Worm (Caenorhabditis elegans) whole organism, L3 larva: ENCODE results near the gene ins-17.
A peak's percentile ranks its signal among the peaks of the same experiment; 100 is the strongest.

ENCODE experiments used
- R02D3.7 ChIP-seq: fragments of 150-350 bp; optimal IDR thresholded peaks from 2 replicates; lab custom pipeline; 2014; ENCODE audit warnings: missing biosample characterization, missing genetic modification characterization
- aly-2 ChIP-seq: fragments of 150-350 bp; optimal IDR thresholded peaks from 2 replicates; lab custom pipeline; 2014; ENCODE audit warnings: missing biosample characterization, missing genetic modification characterization
- ama-1 ChIP-seq: fragments of 150-350 bp; optimal IDR thresholded peaks from 2 replicates; lab custom pipeline; 2018
- ceh-16 ChIP-seq: sonication (generic microtip); optimal IDR thresholded peaks from 2 replicates; lab custom pipeline; 2017; ENCODE audit warnings: missing biosample characterization, missing genetic modification characterization
- ceh-28 ChIP-seq: fragments of 150-350 bp; optimal IDR thresholded peaks from 2 replicates; lab custom pipeline; 2014; ENCODE audit warnings: missing biosample characterization, missing genetic modification reagents, missing genetic modification characterization
- ceh-82 ChIP-seq: fragments of 150-350 bp; optimal IDR thresholded peaks from 2 replicates; lab custom pipeline; 2014; ENCODE audit warnings: missing biosample characterization, missing genetic modification characterization
- ceh-9 ChIP-seq: sonication (generic microtip); optimal IDR thresholded peaks from 2 replicates; lab custom pipeline; 2018; ENCODE audit warnings: missing biosample characterization, missing genetic modification characterization
- daf-12 ChIP-seq: fragments of 150-350 bp; optimal IDR thresholded peaks from 2 replicates; lab custom pipeline; 2014; ENCODE audit warnings: missing biosample characterization, missing genetic modification reagents, missing genetic modification characterization
- egl-27 ChIP-seq: sonication (generic microtip); optimal IDR thresholded peaks from 4 replicates; lab custom pipeline; 2017; ENCODE audit warnings: missing biosample characterization, missing genetic modification reagents, missing genetic modification characterization
- egl-5 ChIP-seq: fragments of 150-350 bp; optimal IDR thresholded peaks from 2 replicates; lab custom pipeline; 2017; ENCODE audit warnings: missing biosample characterization, missing genetic modification reagents, missing genetic modification characterization, inconsistent platforms
- elt-1 ChIP-seq: fragments of 150-350 bp; optimal IDR thresholded peaks from 2 replicates; lab custom pipeline; 2014; ENCODE audit warnings: missing biosample characterization, missing genetic modification characterization
- elt-3 ChIP-seq, 3 experiments: fragments of 150-350 bp in 1 of 3; sonication (generic microtip) in 2 of 3; optimal IDR thresholded peaks; 2 replicates in 2 of 3; 4 replicates in 1 of 3; lab custom pipeline; 2014 to 2017; ENCODE audit warnings: missing biosample characterization in 3 of 3, missing genetic modification characterization in 3 of 3
- eor-1 ChIP-seq, 2 experiments: fragments of 150-350 bp; optimal IDR thresholded peaks; 2 replicates each; lab custom pipeline; 2014 to 2018; ENCODE audit warnings: missing biosample characterization in 2 of 2, missing genetic modification characterization in 2 of 2
- fkh-10 ChIP-seq: sonication (generic microtip); optimal IDR thresholded peaks from 2 replicates; lab custom pipeline; 2017; ENCODE audit warnings: missing biosample characterization, missing genetic modification reagents, missing genetic modification characterization
- fkh-2 ChIP-seq: fragments of 150-350 bp; optimal IDR thresholded peaks from 2 replicates; lab custom pipeline; 2014; ENCODE audit warnings: missing biosample characterization, missing genetic modification reagents, missing genetic modification characterization
- fos-1 ChIP-seq: fragments of 150-350 bp; optimal IDR thresholded peaks from 2 replicates; lab custom pipeline; 2014; ENCODE audit warnings: missing biosample characterization, missing genetic modification characterization
- hmg-11 ChIP-seq: sonication (generic microtip); optimal IDR thresholded peaks from 2 replicates; lab custom pipeline; 2016; ENCODE audit warnings: missing genetic modification characterization, missing compliant biosample characterization
- jun-1 ChIP-seq: fragments of 150-350 bp; optimal IDR thresholded peaks from 2 replicates; lab custom pipeline; 2014; ENCODE audit warnings: missing biosample characterization, missing genetic modification reagents, missing genetic modification characterization
- lin-15B ChIP-seq: fragments of 150-350 bp; optimal IDR thresholded peaks from 2 replicates; lab custom pipeline; 2014; ENCODE audit warnings: missing biosample characterization, missing genetic modification characterization
- lin-39 ChIP-seq: fragments of 150-350 bp; optimal IDR thresholded peaks from 2 replicates; lab custom pipeline; 2018; ENCODE audit warnings: missing biosample characterization, missing genetic modification reagents, missing genetic modification characterization
- lsy-12 ChIP-seq: sonication (generic microtip); optimal IDR thresholded peaks from 2 replicates; lab custom pipeline; 2016; ENCODE audit warnings: mild to moderate bottlenecking, missing genetic modification characterization, missing compliant biosample characterization
- mdl-1 ChIP-seq: fragments of 150-350 bp; optimal IDR thresholded peaks from 2 replicates; lab custom pipeline; 2014; ENCODE audit warnings: missing biosample characterization, missing genetic modification characterization
- mml-1 ChIP-seq: fragments of 150-350 bp; sonication (generic microtip); optimal IDR thresholded peaks from 3 replicates; lab custom pipeline; 2014; ENCODE audit warnings: missing biosample characterization, missing genetic modification characterization
- nhr-11 ChIP-seq: fragments of 150-350 bp; optimal IDR thresholded peaks from 2 replicates; lab custom pipeline; 2014; ENCODE audit warnings: missing biosample characterization, missing genetic modification characterization
- nhr-12 ChIP-seq: fragments of 150-350 bp; optimal IDR thresholded peaks from 2 replicates; lab custom pipeline; 2014; ENCODE audit warnings: missing biosample characterization, missing genetic modification characterization
- nhr-23 ChIP-seq: fragments of 150-350 bp; optimal IDR thresholded peaks from 2 replicates; lab custom pipeline; 2014; ENCODE audit warnings: missing biosample characterization, missing genetic modification reagents, missing genetic modification characterization
- nhr-237 ChIP-seq: fragments of 150-350 bp; optimal IDR thresholded peaks from 2 replicates; lab custom pipeline; 2014; ENCODE audit warnings: missing biosample characterization, missing genetic modification characterization
- nhr-25 ChIP-seq: sonication (generic microtip); optimal IDR thresholded peaks from 2 replicates; lab custom pipeline; 2017; ENCODE audit warnings: missing biosample characterization, missing genetic modification characterization
- nhr-28 ChIP-seq: fragments of 150-350 bp; optimal IDR thresholded peaks from 2 replicates; lab custom pipeline; 2014; ENCODE audit warnings: missing biosample characterization, missing genetic modification characterization
- nhr-43 ChIP-seq: sonication (generic microtip); optimal IDR thresholded peaks from 2 replicates; lab custom pipeline; 2016; ENCODE audit warnings: mild to moderate bottlenecking, missing genetic modification characterization, missing compliant biosample characterization; ENCODE audit not compliant: poor library complexity, severe bottlenecking
- nhr-67 ChIP-seq: fragments of 150-350 bp; optimal IDR thresholded peaks from 2 replicates; lab custom pipeline; 2014; ENCODE audit warnings: missing biosample characterization, missing genetic modification characterization
- nhr-76 ChIP-seq: fragments of 150-350 bp; sonication (generic microtip); optimal IDR thresholded peaks from 5 replicates; lab custom pipeline; 2014; ENCODE audit warnings: missing biosample characterization, missing genetic modification characterization
- nhr-77 ChIP-seq: fragments of 150-350 bp; optimal IDR thresholded peaks from 2 replicates; lab custom pipeline; 2014; ENCODE audit warnings: missing biosample characterization, missing genetic modification characterization
- pha-4 ChIP-seq: fragments of 150-350 bp; optimal IDR thresholded peaks from 2 replicates; lab custom pipeline; 2014; ENCODE audit warnings: missing biosample characterization, missing genetic modification reagents, missing genetic modification characterization
- pqm-1 ChIP-seq: fragments of 150-350 bp; optimal IDR thresholded peaks from 2 replicates; lab custom pipeline; 2017; ENCODE audit warnings: missing biosample characterization, missing genetic modification characterization, inconsistent platforms
- skn-1 ChIP-seq: fragments of 150-350 bp; optimal IDR thresholded peaks from 2 replicates; lab custom pipeline; 2014; ENCODE audit warnings: missing biosample characterization, missing genetic modification characterization
- snpc-4 ChIP-seq: fragments of 150-350 bp; optimal IDR thresholded peaks from 2 replicates; lab custom pipeline; 2014; ENCODE audit warnings: missing biosample characterization, missing genetic modification characterization
- tbx-2 ChIP-seq: sonication (generic microtip); optimal IDR thresholded peaks from 2 replicates; lab custom pipeline; 2016; ENCODE audit warnings: mild to moderate bottlenecking, missing genetic modification characterization, missing compliant biosample characterization
- unc-39 ChIP-seq: sonication (generic microtip); optimal IDR thresholded peaks from 4 replicates; lab custom pipeline; 2017; ENCODE audit warnings: missing biosample characterization, missing genetic modification characterization
- unc-62 ChIP-seq: fragments of 150-350 bp; sonication (generic microtip); optimal IDR thresholded peaks from 4 replicates; lab custom pipeline; 2014; ENCODE audit warnings: missing biosample characterization, missing genetic modification reagents, missing genetic modification characterization
- zag-1 ChIP-seq: fragments of 150-350 bp; optimal IDR thresholded peaks from 2 replicates; lab custom pipeline; 2014; ENCODE audit warnings: missing biosample characterization, missing genetic modification characterization
- ztf-11 ChIP-seq: fragments of 150-350 bp; optimal IDR thresholded peaks from 2 replicates; lab custom pipeline; 2014; ENCODE audit warnings: missing biosample characterization, missing genetic modification characterization
- ztf-4 ChIP-seq: fragments of 150-350 bp; optimal IDR thresholded peaks from 2 replicates; lab custom pipeline; 2014; ENCODE audit warnings: missing biosample characterization, missing genetic modification characterization

The ins-17 gene

DNA sequence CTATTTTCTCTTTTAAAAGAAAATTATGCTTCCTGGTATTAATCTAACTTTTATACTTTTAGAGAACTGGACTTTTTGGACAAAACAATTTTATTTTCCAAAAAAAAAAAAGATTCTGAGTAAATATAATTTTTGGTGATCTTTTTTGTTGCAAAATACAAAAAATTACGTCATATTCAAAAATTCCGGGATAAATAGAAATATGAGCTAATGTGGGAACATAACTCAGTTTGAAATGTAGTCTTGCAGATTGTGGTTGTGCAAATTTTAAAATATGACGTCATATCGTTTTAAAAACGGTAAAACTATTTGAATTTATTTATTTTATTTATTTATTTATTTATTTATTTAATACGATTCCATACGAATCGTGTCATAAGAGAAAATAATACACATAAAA, 4.4 kb upstream of the ins-17 start:
- TF ChIP-seq elt-3 (tag; optimal IDR thresholded peaks at IDR 0.05; lab: Kevin White, UChicago) (no peak), lin-39 (tag; lab: Kevin White, UChicago) (no peak), mml-1 (tag; lab: Kevin White, UChicago) (no peak), eor-1 (tag; optimal IDR thresholded peaks at IDR 0.05; lab: Kevin White, UChicago) (no peak), jun-1 (tag; lab: Kevin White, UChicago) (no peak), nhr-28 (tag; lab: Kevin White, UChicago) (no peak), skn-1 (tag; lab: Kevin White, UChicago) (no peak), ceh-82 (no peak), lsy-12 (tag; lab: Kevin White, UChicago) (no peak)
- TF ChIP-seq, all 47 proteins: peak for 0

DNA sequence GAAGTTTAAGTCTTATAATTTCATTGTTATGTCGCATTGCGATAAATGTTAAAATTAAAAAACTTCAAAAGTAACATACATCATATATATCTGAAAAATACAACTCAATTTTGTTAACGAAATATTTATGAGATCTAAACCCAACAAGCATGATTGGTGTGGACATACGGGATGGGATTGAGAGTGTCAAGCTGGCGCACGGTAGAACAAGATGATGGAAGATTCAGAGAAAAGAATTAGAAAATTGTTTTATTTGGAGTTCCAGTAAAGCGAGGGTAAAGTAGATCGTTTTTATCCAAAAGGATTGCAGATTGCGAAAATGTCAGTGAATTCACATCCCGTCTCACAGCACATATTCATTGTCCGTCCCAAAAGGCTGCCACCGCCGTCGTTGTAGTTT, 566 bp downstream of the ins-17 start:
- TF ChIP-seq egl-5 (tag; lab: Kevin White, UChicago) (no peak), R02D3.7 (no peak), pha-4 (tag; lab: Kevin White, UChicago) (no peak), nhr-25 (tag; lab: Kevin White, UChicago) (no peak), eor-1 (tag; optimal IDR thresholded peaks at IDR 0.05; lab: Kevin White, UChicago) (no peak), unc-39 (tag; lab: Kevin White, UChicago) (no peak), nhr-76 (tag; lab: Kevin White, UChicago) (no peak), ztf-11 (tag; lab: Kevin White, UChicago) (no peak), elt-1 (tag; lab: Kevin White, UChicago) (no peak), elt-3 (tag; optimal IDR thresholded peaks at IDR 0.05; lab: Kevin White, UChicago) (no peak), pqm-1 (tag; lab: Kevin White, UChicago) (no peak), nhr-67 (tag; lab: Kevin White, UChicago) (no peak)

DNA sequence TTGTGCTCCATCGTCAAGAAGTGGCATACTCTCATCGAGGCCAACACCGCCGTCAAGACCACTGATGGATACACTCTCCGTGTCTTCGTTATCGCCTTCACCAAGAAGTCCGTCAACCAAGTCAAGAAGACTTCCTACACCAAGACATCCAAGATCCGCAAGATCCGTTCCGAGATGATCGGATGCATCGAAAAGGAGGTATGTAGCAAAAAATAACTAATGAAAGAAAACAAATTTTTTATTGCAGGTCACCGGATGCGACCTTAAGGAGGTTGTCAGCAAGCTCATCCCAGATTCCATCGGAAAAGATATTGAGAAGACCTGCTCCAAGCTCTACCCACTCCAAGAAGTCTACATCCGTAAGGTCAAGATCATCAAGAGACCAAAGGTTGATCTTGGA, 1.1 kb downstream of the ins-17 start:
- TF ChIP-seq ama-1 (lab: Kevin White, UChicago) (no peak), nhr-23 (tag; lab: Kevin White, UChicago) (no peak), jun-1 (tag; lab: Kevin White, UChicago) (no peak), pha-4 (tag; lab: Kevin White, UChicago) (no peak), unc-62 (no peak), R02D3.7 (no peak), nhr-11 (no peak), zag-1 (tag; lab: Kevin White, UChicago) (no peak), egl-5 (tag; lab: Kevin White, UChicago) (no peak), nhr-43 (tag; lab: Kevin White, UChicago) (no peak), egl-27 (no peak), nhr-76 (tag; lab: Kevin White, UChicago) (no peak), elt-1 (tag; lab: Kevin White, UChicago) (no peak), tbx-2 (tag; lab: Kevin White, UChicago) (no peak), skn-1 (tag; lab: Kevin White, UChicago) (no peak)

DNA sequence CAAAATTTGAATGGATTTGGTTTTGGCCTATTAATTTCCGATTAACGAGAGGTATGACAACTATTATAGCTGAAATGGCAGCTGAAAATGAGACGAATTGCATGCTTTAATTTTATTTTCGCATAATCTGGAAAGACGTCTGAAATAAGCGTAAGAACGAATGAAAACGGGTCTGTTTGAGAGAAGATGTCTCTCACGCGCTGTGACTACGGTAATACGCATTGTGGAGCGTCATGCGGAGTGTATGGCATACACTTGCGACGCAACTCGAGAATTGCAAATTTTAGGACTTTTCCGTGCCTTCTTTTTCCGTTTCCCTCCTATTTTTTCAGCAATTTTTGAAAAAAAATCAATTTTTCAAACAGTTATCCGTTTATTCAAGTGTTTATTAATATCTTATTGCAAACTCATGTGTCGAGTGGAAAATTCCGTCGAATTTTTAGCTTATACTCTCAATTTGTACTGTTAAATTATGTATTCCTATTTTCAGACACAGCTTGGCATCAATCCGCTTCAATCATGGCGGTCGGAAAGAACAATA, 1.9 kb downstream of the ins-17 start, which contains the start of gene rps-1:
Gene rps-1 (plus strand): TSS at position 491 of the 541 bp plus-strand sequence.
- peak; percentile 92 for TF ChIP-seq aly-2
- TF ChIP-seq elt-1 (tag; lab: Kevin White, UChicago) = peak; percentile 90
- TF ChIP-seq unc-39 (tag; lab: Kevin White, UChicago) = peak; percentile 58
- peak; percentile 89 for TF ChIP-seq unc-62
- TF ChIP-seq fkh-2 (tag; lab: Kevin White, UChicago) = peak; percentile 48
- TF ChIP-seq pqm-1 (tag; lab: Kevin White, UChicago) = peak; percentile 84
- TF ChIP-seq nhr-76 (tag; lab: Kevin White, UChicago) = peak; percentile 74
- peak; percentile 93 for TF ChIP-seq nhr-77
- TF ChIP-seq elt-3 (tag; optimal IDR thresholded peaks at IDR 0.05; lab: Kevin White, UChicago) = peak; percentile 20 to 97 (median 69)
- TF ChIP-seq snpc-4 (tag; lab: Kevin White, UChicago) = peak; percentile 97
- TF ChIP-seq ztf-4 (tag; lab: Kevin White, UChicago) = peak; percentile 95
- peak; percentile 18 for TF ChIP-seq ceh-16 (tag; lab: Kevin White, UChicago)
- TF ChIP-seq ceh-28 (tag; lab: Kevin White, UChicago) = peak; percentile 91
- peak; percentile 53 for TF ChIP-seq nhr-28 (tag; lab: Kevin White, UChicago)
- peak; percentile 52 for TF ChIP-seq mdl-1
- peak; percentile 96 for TF ChIP-seq lin-15B (tag; lab: Kevin White, UChicago)
- no peak for TF ChIP-seq nhr-237
- no peak for TF ChIP-seq nhr-12 (tag; lab: Kevin White, UChicago)
- TF ChIP-seq eor-1 (tag; optimal IDR thresholded peaks at IDR 0.05; lab: Kevin White, UChicago) = no peak
- peak; percentile 99 for TF ChIP-seq nhr-23 (tag; lab: Kevin White, UChicago)
- TF ChIP-seq egl-27 = peak; percentile 71
- peak; percentile 96 for TF ChIP-seq lin-39 (tag; lab: Kevin White, UChicago)
- TF ChIP-seq hmg-11 (tag; lab: Kevin White, UChicago) = peak; percentile 99
- no peak for TF ChIP-seq mml-1 (tag; lab: Kevin White, UChicago)
- TF ChIP-seq ama-1 (lab: Kevin White, UChicago) = peak; percentile 87
- TF ChIP-seq ceh-9 = no peak
- TF ChIP-seq nhr-43 (tag; lab: Kevin White, UChicago) = peak; percentile 97
- TF ChIP-seq fos-1 (tag; lab: Kevin White, UChicago) = peak; percentile 86
- TF ChIP-seq jun-1 (tag; lab: Kevin White, UChicago) = peak; percentile 99
- TF ChIP-seq lsy-12 (tag; lab: Kevin White, UChicago) = peak; percentile 100
- TF ChIP-seq fkh-10 (GFP tag; lab: Kevin White, UChicago) = peak; percentile 91
- TF ChIP-seq zag-1 (tag; lab: Kevin White, UChicago) = peak; percentile 77
- peak; percentile 95 for TF ChIP-seq skn-1 (tag; lab: Kevin White, UChicago)
- TF ChIP-seq daf-12 (tag; lab: Kevin White, UChicago) = peak; percentile 39
- TF ChIP-seq ceh-82 = peak; percentile 94
- peak; percentile 98 for TF ChIP-seq egl-5 (tag; lab: Kevin White, UChicago)
- TF ChIP-seq ztf-11 (tag; lab: Kevin White, UChicago) = no peak
